2 fruit fly cellular contexts compared by ENCODE assay signal in the genomic region with DNA sequence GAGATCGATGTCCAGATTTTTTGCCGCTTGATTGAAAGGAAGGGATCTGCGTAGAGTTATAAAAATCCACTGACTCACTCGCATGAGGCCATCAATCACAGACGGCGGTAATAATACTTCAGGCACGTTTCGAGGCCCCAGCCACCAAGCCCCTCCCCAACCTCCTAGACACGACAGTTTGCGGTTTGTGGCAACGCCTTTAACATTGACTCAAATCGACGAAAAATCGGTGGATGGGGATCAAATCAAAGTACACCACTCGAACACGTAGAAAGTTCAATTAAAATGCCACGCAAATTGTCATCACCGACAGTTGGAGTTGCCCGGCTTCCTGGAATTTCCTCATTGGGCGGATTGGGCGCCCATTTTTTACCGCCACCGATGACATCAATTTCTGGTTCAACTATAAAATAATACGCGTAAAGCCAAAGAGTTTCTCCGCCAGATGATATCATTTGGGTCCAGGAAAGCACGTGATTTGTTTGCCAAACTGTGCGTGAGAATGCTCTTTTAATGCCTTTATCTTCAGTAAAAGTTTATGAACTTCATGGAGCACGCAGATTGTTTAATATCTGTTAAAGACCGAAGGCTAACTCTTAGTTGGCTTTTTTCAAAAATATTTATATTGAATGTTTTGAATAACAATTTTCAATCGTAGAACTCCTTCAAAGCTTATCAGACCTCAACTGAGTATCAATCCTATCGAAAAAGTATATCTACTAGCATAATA.
TF ChIP-seq lines count a peak whose summit lies in the region.

A gene (plus strand): TSS at position 680 of the 730 bp plus-strand sequence.

- peak; percentile 84 for TF ChIP-seq CTCF in whole organism, embryonic (GFP tag; optimal IDR thresholded peaks at IDR 0.05; lab: Kevin White, UChicago)

TF ChIP-seq in whole organism, embryonic, 481 proteins besides CTCF, POLR2A, EP300 and RAD21:
- TF ChIP-seq Awh (GFP tag; IDR thresholded peaks at IDR 0.05; lab: Robert Waterston, UW) (0 out of 2 replicates have a peak, but pooled peaks have one; percentile 13), CG10209 (GFP tag; optimal IDR thresholded peaks at IDR 0.05; lab: Kevin White, UChicago) (no peak), mam (GFP tag; optimal IDR thresholded peaks at IDR 0.05; lab: Kevin White, UChicago) (no peak), Mad (GFP tag; optimal IDR thresholded peaks at IDR 0.05; lab: Kevin White, UChicago) (no peak), NK7.1 (GFP tag; optimal IDR thresholded peaks at IDR 0.05; lab: Kevin White, UChicago) (no peak), CG18476 (GFP tag; optimal IDR thresholded peaks at IDR 0.05; lab: Kevin White, UChicago) (no peak), CG14014 (GFP tag; IDR thresholded peaks at IDR 0.05; lab: Robert Waterston, UW) (no peak), mirr (GFP tag; optimal IDR thresholded peaks at IDR 0.05; lab: Kevin White, UChicago) (no peak), CG33213 (GFP tag; optimal IDR thresholded peaks at IDR 0.05; lab: Kevin White, UChicago) (no peak), gce (GFP tag; IDR thresholded peaks at IDR 0.05; lab: Robert Waterston, UW) (0 out of 3 replicates have a peak, but pooled peaks have one; percentile 15), CG13894 (tag; optimal IDR thresholded peaks at IDR 0.05; lab: Kevin White, UChicago) (peak; percentile 72), yki (optimal IDR thresholded peaks at IDR 0.05; lab: Kevin White, UChicago) (no peak), CG6175 (GFP tag; IDR thresholded peaks at IDR 0.05; lab: Robert Waterston, UW) (0 out of 3 replicates have a peak, but pooled peaks have one; percentile 38), Med (GFP tag; lab: Kevin White, UChicago) (peak; percentile 62), CG12219 (GFP tag; optimal IDR thresholded peaks at IDR 0.05; lab: Kevin White, UChicago) (no peak), lab (GFP tag; optimal IDR thresholded peaks at IDR 0.05; lab: Kevin White, UChicago) (peak; percentile 19), Ets65A (GFP tag; lab: Kevin White, UChicago) (peak; percentile 46), gcm2 (GFP tag; optimal IDR thresholded peaks at IDR 0.05; lab: Kevin White, UChicago) (no peak), cwo (GFP tag; optimal IDR thresholded peaks at IDR 0.05; lab: Kevin White, UChicago) (peak; percentile 36), CG15073 (GFP tag; optimal IDR thresholded peaks at IDR 0.05; lab: Kevin White, UChicago) (no peak), dati (GFP tag; IDR thresholded peaks at IDR 0.05; lab: Robert Waterston, UW) (0 out of 2 replicates have a peak, but pooled peaks have one; percentile 4), Dip2 (GFP tag; IDR thresholded peaks at IDR 0.05; lab: Robert Waterston, UW) (no peak), lov (optimal IDR thresholded peaks at IDR 0.05; lab: Kevin White, UChicago) (no peak), lov (GFP tag; IDR thresholded peaks at IDR 0.05; lab: Robert Waterston, UW) (peak; percentile 16; the same call in 1 of the 3 replicates), CG13775 (GFP tag; optimal IDR thresholded peaks at IDR 0.05; lab: Kevin White, UChicago) (no peak), chinmo (GFP tag; IDR thresholded peaks at IDR 0.05; lab: Robert Waterston, UW; ENCODE audit: partially characterized antibody) (0 out of 4 replicates have a peak, but pooled peaks have one; percentile 41)

TF ChIP-seq in whole organism, prepupa, 60 proteins besides CTCF, POLR2A, EP300 and RAD21:
- TF ChIP-seq ss (GFP tag; optimal IDR thresholded peaks at IDR 0.05; lab: Kevin White, UChicago) (peak in 1 of 2 experiments; percentile 7), Eip93F (GFP tag; optimal IDR thresholded peaks at IDR 0.05; lab: Kevin White, UChicago) (no peak), CG11294 (GFP tag; IDR thresholded peaks at IDR 0.05; lab: Robert Waterston, UW) (no peak), CG16779 (tag; optimal IDR thresholded peaks at IDR 0.05; lab: Kevin White, UChicago) (no peak), Gug (GFP tag; IDR thresholded peaks at IDR 0.05; lab: Robert Waterston, UW) (no peak), Eip78C (GFP tag; lab: Kevin White, UChicago) (peak; percentile 41), CG8119 (GFP tag; IDR thresholded peaks at IDR 0.05; lab: Robert Waterston, UW) (no peak)
